Worm (Caenorhabditis elegans) whole organism, L4 larva: Measurements from ENCODE around the gene gst-27.

Experiments
- nhr-237 ChIP-seq: sonication (generic microtip); optimal IDR thresholded peaks from 2 replicates; lab custom pipeline; 2017; ENCODE audit warnings: missing biosample characterization, missing genetic modification characterization
- pqm-1 ChIP-seq: sonication (generic microtip); optimal IDR thresholded peaks from 2 replicates; lab custom pipeline; 2017; ENCODE audit warnings: missing biosample characterization, missing genetic modification characterization

ce11 chrII:15135886-15136285 lies 29.6 kb downstream of the gst-27 start, which contains the start of gene Y53F4B.25:
- TF ChIP-seq nhr-237 (no peak), pqm-1 (tag; lab: Kevin White, UChicago) (no peak)
